Fruit fly (Drosophila melanogaster) whole organism, adult: Measurements from ENCODE around the gene CG13654.

Experiments
- CG11617 ChIP-seq: fragments of 200-800 bp; sonication (Bioruptor generic); optimal IDR thresholded peaks from 2 replicates; lab custom pipeline; 2017; ENCODE audit warnings: mild to moderate bottlenecking, missing biosample characterization, missing genetic modification reagents, missing genetic modification characterization
- CG14711 ChIP-seq: fragments of 200-800 bp; sonication (Bioruptor generic); optimal IDR thresholded peaks from 2 replicates; lab custom pipeline; 2018; ENCODE audit warnings: missing biosample characterization, mild to moderate bottlenecking, missing genetic modification characterization, moderate library complexity
- Crg-1 ChIP-seq: fragments of 200-800 bp; sonication (Bioruptor generic); optimal IDR thresholded peaks from 2 replicates; lab custom pipeline; 2016; ENCODE audit warnings: missing biosample characterization, missing genetic modification characterization
- Hr96 ChIP-seq: fragments of 200-800 bp; sonication (Bioruptor generic); optimal IDR thresholded peaks from 2 replicates; lab custom pipeline; 2016; ENCODE audit warnings: missing biosample characterization, missing genetic modification characterization
- ovo ChIP-seq: fragments of 200-800 bp; sonication (Bioruptor generic); optimal IDR thresholded peaks from 2 replicates; lab custom pipeline; 2016; ENCODE audit warnings: missing biosample characterization, missing genetic modification characterization
- pad ChIP-seq: fragments of 200-800 bp; sonication (Bioruptor generic); optimal IDR thresholded peaks from 3 replicates; lab custom pipeline; 2017; ENCODE audit warnings: missing biosample characterization, missing genetic modification characterization, mild to moderate bottlenecking, moderate library complexity, missing genetic modification reagents

- TF ChIP-seq CG11617 (GFP tag; lab: Kevin White, UChicago) (peak; percentile 97), pad (GFP tag; lab: Kevin White, UChicago) (peak; percentile 89), ovo (peak; percentile 94), Crg-1 (GFP tag; lab: Kevin White, UChicago) (peak; percentile 98), Hr96 (GFP tag; lab: Kevin White, UChicago) (peak; percentile 98), CG14711 (tag; lab: Kevin White, UChicago) (peak; percentile 94)
Measured at dm6 chr3R:25258628-25259240, 59.1 kb downstream of the CG13654 start, which contains the start of gene CG11857.
